Fruit fly (Drosophila melanogaster) whole organism, wandering third instar larva: ENCODE measurements around the gene SrpRalpha.

Experiments
- CG32264 ChIP-seq: fragments of 200-800 bp; sonication (Bioruptor generic); optimal IDR thresholded peaks from 2 replicates; lab custom pipeline; 2016; ENCODE audit warnings: missing biosample characterization, missing genetic modification characterization
- CrebA ChIP-seq: fragments of 200-800 bp; sonication (Bioruptor generic); optimal IDR thresholded peaks from 2 replicates; lab custom pipeline; 2016; ENCODE audit warnings: missing biosample characterization, mild to moderate bottlenecking, missing genetic modification characterization, borderline replicate concordance
- Dfd ChIP-seq: fragments of >200 bp; optimal IDR thresholded peaks from 2 replicates; lab custom pipeline; 2017; ENCODE audit warnings: missing biosample characterization, missing genetic modification characterization
- GATAd ChIP-seq: sonication (Bioruptor generic); optimal IDR thresholded peaks from 2 replicates; lab custom pipeline; 2016; ENCODE audit warnings: missing biosample characterization, missing genetic modification characterization
- Myc ChIP-seq: fragments of >200 bp; optimal IDR thresholded peaks from 2 replicates; lab custom pipeline; 2017
- br ChIP-seq: fragments of 200-800 bp; sonication (Bioruptor generic); optimal IDR thresholded peaks from 2 replicates; lab custom pipeline; 2016; ENCODE audit warnings: missing biosample characterization, missing genetic modification characterization
- brk ChIP-seq: fragments of 200-800 bp; sonication (Bioruptor generic); optimal IDR thresholded peaks from 2 replicates; lab custom pipeline; 2016; ENCODE audit warnings: missing biosample characterization, mild to moderate bottlenecking, missing genetic modification characterization
- ey ChIP-seq: fragments of 200-800 bp; sonication (Bioruptor generic); optimal IDR thresholded peaks from 2 replicates; lab custom pipeline; 2016; ENCODE audit warnings: missing biosample characterization, missing genetic modification characterization
- h ChIP-seq: fragments of 200-800 bp; sonication (Bioruptor generic); optimal IDR thresholded peaks from 3 replicates; lab custom pipeline; 2016; ENCODE audit warnings: missing biosample characterization, mild to moderate bottlenecking, missing genetic modification characterization
- sage ChIP-seq: fragments of 200-800 bp; sonication (Bioruptor generic); optimal IDR thresholded peaks from 2 replicates; lab custom pipeline; 2016; ENCODE audit warnings: missing biosample characterization, mild to moderate bottlenecking, missing genetic modification characterization
- tai ChIP-seq: sonication (Bioruptor generic); optimal IDR thresholded peaks from 2 replicates; lab custom pipeline; 2016; ENCODE audit warnings: missing biosample characterization, missing genetic modification characterization
- usp ChIP-seq: fragments of >200 bp; optimal IDR thresholded peaks from 2 replicates; lab custom pipeline; 2017; ENCODE audit warnings: missing biosample characterization, missing genetic modification characterization

- no peak for TF ChIP-seq br (GFP tag; lab: Kevin White, UChicago)
- no peak for TF ChIP-seq Dfd (GFP tag; lab: Kevin White, UChicago)
- TF ChIP-seq h (GFP tag; lab: Kevin White, UChicago) = no peak
- TF ChIP-seq GATAd (GFP tag; lab: Kevin White, UChicago) = no peak
- TF ChIP-seq ey (GFP tag; lab: Kevin White, UChicago) = no peak
- no peak for TF ChIP-seq Myc (lab: Kevin White, UChicago)
- no peak for TF ChIP-seq brk (GFP tag; lab: Kevin White, UChicago)
- no peak for TF ChIP-seq sage (GFP tag; lab: Kevin White, UChicago)
- no peak for TF ChIP-seq usp (GFP tag; lab: Kevin White, UChicago)
- TF ChIP-seq CrebA (GFP tag; lab: Kevin White, UChicago) = no peak
- no peak for TF ChIP-seq tai (GFP tag; lab: Kevin White, UChicago)
- TF ChIP-seq CG32264 = no peak
Measured at dm6 chrX:11132312-11132711, 3.4 kb upstream of the SrpRalpha start, which contains the start of gene CG44385.
